Worm (Caenorhabditis elegans) whole organism, dauer: ENCODE data around the gene nlp-66.

ENCODE experiments used
- unc-62 ChIP-seq: sonication (generic microtip); optimal IDR thresholded peaks from 2 replicates; lab custom pipeline; 2017; ENCODE audit warnings: missing biosample characterization, missing genetic modification reagents, missing genetic modification characterization

The nlp-66 gene

DNA sequence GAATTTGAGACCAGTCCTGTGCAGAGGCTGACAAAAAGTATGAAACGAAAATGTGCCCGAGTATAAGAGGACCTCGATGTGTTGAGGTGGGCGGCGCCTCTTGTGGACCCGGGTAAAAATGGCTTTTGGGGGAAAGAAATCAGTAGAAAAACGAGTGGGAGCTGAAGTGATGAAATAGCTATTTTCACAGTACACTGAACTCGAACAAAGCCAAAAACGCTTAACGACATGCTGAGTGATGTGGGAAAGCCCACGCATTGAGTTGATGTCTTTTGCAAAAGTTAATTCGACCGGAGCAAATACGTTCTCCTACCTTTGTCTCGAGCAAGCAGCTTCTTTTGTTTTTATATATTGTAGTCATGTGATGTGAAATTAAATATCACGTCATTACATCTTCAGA lies at the start of gene nlp-66:
Gene nlp-66 (minus strand): TSS at position 101 of the 400 bp plus-strand sequence.
- TF ChIP-seq unc-62 (GFP tag; lab: Kevin White, UChicago), result no peak

DNA sequence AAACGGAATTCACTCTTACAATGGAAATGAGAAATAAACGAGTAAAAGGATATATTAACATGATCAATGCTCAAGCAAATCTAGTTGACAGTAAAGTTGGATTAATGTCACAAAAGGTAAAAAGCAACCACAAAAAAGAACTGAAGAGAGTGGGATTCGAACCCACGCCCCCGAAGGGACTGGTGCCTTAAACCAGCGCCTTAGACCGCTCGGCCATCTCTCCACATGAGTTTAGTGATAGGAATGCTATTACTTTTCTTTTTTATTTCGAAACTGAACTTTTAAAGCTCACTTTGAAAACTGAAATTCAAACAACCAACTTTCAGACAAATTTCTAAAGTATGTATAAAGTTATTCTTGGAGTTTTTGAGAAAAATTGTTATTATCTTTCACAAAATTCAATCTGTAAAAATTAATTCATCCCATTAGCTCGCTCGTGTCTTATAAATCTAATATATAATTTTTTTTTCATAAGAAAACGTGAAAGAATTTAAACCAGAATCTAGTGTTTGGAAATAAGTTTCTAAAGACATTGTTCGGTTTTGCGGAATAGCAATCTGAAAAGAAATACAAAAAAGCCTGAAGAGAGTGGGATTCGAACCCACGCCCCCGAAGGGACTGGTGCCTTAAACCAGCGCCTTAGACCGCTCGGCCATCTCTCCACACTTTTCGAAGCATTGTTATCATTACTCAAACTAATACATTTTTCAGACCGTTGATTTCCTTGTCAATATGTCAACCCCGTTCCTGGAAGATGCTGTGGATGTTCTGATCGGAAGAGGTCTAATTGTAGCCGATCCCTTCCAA lies 46.4 kb upstream of the nlp-66 start:
- no peak for TF ChIP-seq unc-62 (GFP tag; lab: Kevin White, UChicago)

DNA sequence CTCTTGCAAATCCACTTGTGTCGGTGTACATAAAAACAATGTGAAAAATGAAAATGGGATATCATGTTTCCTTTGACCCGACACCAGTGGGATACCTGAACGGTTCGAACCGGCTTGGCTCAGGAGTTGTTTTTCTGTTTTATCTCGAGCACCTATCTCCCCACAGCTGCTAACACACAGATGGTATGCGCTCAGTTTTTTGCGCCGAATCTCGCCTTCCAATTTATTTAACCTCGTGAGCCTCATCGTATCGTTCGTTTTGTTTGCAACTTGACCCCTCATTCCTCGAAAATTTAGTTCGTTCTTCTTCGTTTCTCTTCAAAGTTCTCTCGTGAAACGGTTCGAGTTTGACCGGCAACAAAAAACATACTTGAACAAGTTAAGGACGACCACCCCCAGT lies 43.9 kb upstream of the nlp-66 start, which contains the start of gene C05C9.1:
Gene C05C9.1 (plus strand): TSS at position 301 of the 400 bp plus-strand sequence.
- no peak for TF ChIP-seq unc-62 (GFP tag; lab: Kevin White, UChicago)

DNA sequence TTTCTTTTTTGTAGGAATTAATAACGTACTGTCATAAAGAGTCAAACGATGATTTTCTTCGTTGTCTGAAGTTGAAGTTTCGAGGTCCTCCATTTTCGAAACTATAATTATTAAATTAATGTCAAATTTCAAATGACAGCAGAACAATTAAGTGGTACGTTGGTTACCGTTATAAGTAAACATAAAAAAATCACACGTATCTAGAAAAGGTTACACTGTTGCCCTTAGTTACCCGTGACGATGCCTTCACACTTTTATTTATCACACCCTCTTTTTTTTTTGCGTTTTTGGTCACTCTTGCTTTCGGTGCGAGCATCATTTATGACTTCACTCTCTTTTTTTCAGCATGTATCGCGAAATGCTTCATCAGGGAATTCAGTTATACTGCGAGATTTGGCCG lies 36.1 kb upstream of the nlp-66 start, which contains the start of the genes C05C9.3 and C05C9.2:
Gene C05C9.3 (minus strand): TSS at position 101 of the 400 bp plus-strand sequence.
Gene C05C9.2 (plus strand): TSS at position 346 of the 400 bp plus-strand sequence.
- TF ChIP-seq unc-62 (GFP tag; lab: Kevin White, UChicago), result no peak

DNA sequence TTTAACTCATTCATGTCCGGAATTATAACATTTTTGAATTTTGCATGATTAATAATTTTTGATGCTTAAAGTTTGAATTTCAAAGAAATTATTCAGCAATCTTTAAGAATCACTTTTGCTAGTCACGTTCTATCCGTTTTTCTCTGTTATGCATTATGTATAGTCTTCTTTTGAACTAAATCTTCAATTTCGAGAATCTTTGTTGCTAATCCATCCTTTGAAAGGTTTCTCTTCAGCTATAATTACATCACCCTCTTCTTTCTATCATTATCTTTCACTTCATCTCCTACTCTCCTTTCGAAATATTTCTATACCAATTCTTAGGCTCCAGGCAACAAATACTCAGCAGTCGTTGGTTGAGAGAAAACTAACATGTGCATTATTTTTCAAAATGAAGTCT lies 34.9 kb upstream of the nlp-66 start:
- TF ChIP-seq unc-62 (GFP tag; lab: Kevin White, UChicago), result no peak

DNA sequence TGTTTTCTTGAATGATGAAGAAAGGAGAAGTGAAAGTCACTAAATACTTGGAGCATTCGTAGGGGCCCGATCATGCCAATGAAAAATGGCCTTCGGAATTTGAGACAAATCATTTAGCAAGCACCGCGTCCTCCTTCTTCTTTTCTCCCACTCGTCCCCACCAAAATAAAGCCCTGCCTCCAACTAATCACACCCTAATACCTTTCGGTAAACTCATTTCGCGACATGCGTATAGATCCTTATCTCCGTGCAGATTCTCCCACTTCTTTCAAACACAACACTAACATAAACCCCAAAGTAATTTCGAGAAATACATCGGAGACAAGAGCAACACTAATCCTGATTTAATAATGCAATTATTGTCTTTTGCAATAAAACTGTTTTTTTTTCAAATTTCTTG lies 21.0 kb upstream of the nlp-66 start:
- no peak for TF ChIP-seq unc-62 (GFP tag; lab: Kevin White, UChicago)

DNA sequence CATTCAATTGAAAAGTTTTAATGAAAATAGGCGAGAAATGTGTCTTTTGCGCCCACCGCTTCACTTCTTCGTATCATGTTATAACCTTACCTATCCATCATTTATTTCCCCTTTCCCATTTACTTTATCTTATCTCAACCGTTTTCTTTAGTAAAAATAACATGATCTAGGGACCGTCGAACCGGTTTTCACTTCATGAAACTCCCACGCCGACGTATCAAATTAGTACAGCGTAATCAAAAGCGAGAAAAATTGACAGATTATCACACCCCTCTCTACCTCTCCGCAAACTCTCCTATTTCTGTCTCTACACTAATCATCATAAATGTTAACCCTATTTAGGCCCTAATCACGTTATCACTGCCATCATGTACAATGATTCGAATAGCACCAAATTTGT lies 20.4 kb upstream of the nlp-66 start:
- TF ChIP-seq unc-62 (GFP tag; lab: Kevin White, UChicago), result no peak

DNA sequence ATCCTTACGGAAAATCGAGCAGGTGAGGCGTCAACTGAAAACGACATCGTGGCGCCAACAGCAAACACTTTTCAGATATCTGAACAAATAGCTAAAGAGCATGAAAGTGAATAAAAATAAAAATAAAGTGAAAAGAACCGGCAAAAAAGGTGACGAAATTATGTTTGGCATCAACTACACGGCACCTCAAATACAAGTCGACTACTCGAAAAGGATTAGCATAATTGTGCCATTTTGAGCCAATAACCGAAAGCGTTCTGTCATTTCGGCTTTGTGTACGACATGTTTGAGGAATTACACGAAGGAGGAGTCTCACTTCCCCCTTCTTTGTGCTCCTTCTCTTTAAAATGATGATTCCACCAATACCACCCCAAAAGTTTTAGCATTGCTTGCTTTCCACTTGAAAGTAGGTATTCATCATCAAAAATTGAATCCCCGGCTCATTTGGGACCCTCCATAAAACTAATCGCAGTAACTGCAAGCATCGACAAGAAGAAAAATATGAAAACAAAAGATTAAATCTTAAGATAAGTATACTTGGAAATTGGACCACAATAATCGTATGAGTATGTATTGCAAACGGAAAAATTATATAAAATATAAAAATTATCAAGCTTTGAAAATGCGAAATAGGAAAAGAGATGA lies 18.2 kb upstream of the nlp-66 start:
- no peak for TF ChIP-seq unc-62 (GFP tag; lab: Kevin White, UChicago)

DNA sequence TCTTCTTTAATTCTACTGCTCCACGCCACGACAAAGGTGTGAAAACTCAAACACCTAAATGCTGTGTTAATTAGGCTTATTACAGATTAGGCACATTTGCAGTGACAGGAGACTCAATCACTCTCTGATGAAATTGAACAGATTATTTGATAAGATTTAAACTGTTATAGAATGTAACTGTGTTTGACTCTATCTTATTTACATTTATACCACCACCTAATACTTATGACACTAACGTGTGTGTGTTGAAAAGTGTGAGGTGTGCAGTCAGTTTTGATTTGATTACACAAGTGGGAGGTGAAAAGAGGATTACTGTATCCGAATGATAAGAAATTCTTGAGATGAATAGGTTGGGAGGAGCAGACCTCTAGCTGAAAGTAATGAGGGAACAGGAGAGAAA lies 15.6 kb upstream of the nlp-66 start:
- TF ChIP-seq unc-62 (GFP tag; lab: Kevin White, UChicago), result no peak

DNA sequence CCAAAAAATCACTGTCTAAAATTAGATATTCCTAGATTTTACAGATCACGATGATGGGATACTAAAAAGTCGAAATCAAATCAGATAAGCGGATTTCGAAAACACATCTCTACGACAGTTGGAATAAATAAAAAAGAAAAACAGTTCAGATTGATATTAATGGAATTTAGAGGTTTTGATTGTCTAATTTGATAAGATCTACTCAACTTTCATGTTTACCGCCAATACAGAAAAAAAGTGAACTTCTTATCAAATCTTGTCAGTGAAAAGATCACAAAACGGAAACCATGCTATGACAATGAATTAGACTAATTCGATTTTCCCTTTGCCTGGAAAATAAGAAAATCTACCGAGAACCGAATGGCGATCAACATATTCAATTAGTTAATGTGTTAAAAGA lies 9.6 kb upstream of the nlp-66 start:
- no peak for TF ChIP-seq unc-62 (GFP tag; lab: Kevin White, UChicago)

DNA sequence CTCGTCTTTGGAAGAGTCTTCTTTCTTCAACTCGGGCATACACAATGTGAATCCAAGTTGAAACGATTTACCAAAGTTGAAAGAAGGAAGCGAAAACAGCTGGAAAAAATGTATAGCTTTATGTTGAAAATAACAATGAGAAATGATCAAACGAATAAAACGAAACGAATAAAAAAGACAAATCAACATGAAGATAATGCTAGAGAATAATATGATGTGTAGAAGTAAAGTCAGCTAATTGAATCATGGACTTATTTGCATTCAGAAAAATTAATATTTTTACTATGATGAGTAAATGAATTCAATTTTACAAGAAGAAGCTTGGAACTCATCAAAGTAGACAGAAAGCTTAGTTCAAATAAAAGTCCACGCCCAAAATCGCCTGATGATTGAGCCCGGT lies 8.9 kb upstream of the nlp-66 start, which contains the start of gene alr-1:
Gene alr-1 (minus strand): TSS at position 101 of the 400 bp plus-strand sequence.
- TF ChIP-seq unc-62 (GFP tag; lab: Kevin White, UChicago), result no peak

DNA sequence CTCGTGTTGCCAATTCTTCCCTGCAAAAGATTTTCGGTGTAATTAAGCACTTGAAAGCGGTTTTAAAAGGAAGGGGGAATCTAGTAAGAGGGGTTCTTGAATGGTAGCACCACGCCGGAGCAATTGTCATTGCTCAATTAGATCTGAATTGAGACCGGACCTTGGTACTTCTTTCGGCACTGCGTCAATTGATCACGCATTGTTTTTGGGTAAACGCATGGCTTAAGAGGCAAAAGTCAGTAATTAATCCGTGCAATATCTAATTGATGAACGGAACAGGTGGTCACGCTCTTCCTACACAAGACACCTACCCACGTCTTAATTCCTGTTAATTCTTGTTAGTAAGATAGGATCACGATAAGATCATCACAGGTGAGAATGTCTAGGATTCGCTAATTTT lies 7.4 kb upstream of the nlp-66 start:
- no peak for TF ChIP-seq unc-62 (GFP tag; lab: Kevin White, UChicago)

DNA sequence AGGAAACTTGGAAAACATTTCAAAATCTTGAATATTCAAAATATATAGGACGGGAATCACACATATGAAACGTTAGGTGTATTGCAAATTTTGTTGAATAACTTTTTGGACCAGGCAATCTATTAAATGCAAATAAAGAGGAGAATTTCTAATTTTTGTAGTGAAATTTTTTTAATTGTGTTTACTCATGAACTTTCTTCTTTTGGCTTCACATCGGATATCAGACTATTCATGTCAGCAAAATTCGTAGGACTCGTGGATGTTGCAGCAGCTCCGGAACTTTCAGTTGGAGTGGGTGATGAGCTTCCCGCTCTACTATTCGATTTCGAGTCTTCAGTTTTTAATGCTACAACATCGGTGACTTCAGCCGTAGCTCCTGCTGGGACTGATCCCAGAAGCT lies 5.8 kb upstream of the nlp-66 start:
- TF ChIP-seq unc-62 (GFP tag; lab: Kevin White, UChicago), result no peak

DNA sequence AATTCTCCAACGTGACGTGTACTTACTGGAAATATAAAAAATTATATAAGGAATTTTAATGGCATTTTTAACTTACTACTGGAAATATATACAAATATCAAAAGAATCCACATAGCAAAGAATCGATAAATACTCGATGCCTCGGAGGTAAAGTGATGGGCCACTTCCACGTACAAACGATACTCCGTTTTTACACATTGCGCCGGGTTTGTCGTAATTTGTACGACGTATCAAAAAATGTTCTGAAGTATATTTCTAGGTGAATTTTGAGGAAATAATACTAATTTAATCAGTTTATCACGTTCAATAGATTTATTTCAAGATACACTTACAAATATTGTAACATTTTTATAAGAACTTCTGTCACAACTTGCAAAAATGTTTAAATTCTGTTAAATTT lies 4.2 kb upstream of the nlp-66 start, which contains the start of gene R08B4.3:
Gene R08B4.3 (minus strand): TSS at position 198 of the 400 bp plus-strand sequence.
- no peak for TF ChIP-seq unc-62 (GFP tag; lab: Kevin White, UChicago)

DNA sequence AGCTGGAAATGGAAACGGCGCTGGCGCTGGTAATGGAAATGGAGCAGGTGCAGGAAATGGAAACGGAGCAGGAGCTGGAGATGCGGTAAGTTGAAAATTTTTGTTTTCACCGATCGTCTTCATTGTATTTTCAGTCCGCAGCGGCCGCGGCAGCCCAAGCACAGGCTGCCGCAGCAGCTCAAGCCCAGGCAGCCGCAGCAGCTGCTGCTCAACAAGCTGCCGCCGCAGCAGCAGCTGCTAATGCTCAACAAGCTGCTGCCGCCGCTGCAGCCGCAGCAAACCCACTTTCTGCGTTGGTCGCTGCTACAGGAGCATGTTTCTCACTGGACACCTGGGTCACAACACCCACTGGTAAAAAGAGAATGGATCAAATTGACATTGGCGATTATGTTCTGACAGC lies 2.2 kb downstream of the nlp-66 start:
- TF ChIP-seq unc-62 (GFP tag; lab: Kevin White, UChicago), result no peak

DNA sequence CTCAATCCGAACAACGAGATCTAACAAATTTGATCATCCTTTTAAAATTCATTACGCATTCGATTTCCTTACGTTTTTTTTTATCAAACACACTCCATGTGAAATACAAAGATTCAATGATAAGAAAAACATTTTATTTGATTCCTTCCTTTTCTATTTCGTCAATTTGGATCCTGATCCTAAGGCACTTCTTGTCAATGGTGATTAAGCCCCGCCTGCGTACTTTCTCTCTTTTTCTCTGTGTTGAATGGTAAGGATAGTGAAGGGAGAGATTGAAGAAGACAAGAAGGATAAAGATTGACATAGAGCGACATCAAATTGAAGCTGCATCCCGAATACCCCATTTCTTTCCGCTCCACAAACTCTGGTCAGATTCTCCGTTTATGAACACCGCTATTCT lies 7.4 kb downstream of the nlp-66 start, which contains the start of gene grd-1:
Gene grd-1 (plus strand): TSS at position 241 of the 400 bp plus-strand sequence.
- no peak for TF ChIP-seq unc-62 (GFP tag; lab: Kevin White, UChicago)
